Worm (Caenorhabditis elegans) whole organism, young adult: Measurements from ENCODE around the gene F57E7.2.

Experiments
- F22D6.2 ChIP-seq: sonication (generic microtip); optimal IDR thresholded peaks from 2 replicates; lab custom pipeline; 2016; ENCODE audit warnings: mild to moderate bottlenecking, missing genetic modification characterization, missing compliant biosample characterization
- F33H1.4 ChIP-seq: fragments of 200-800 bp; sonication (Bioruptor generic); IDR thresholded peaks from 2 replicates; pipeline ENCODE4 v1.3.6; 2022; ENCODE audit warnings: missing genetic modification reagents, missing genetic modification characterization, missing compliant biosample characterization
- F52B5.7 ChIP-seq: sonication (generic microtip); optimal IDR thresholded peaks from 2 replicates; lab custom pipeline; 2016; ENCODE audit warnings: mild to moderate bottlenecking, missing genetic modification characterization, missing compliant biosample characterization
- F55B11.4 ChIP-seq: sonication (generic microtip); optimal IDR thresholded peaks from 2 replicates; lab custom pipeline; 2016; ENCODE audit warnings: missing compliant biosample characterization, missing genetic modification characterization, borderline replicate concordance; ENCODE audit not compliant: insufficient read depth
- Y53F4B.3 ChIP-seq: fragments of 200-800 bp; sonication (Bioruptor generic); IDR thresholded peaks from 2 replicates; pipeline ENCODE4 v1.3.6; 2022; ENCODE audit warnings: missing genetic modification reagents, missing genetic modification characterization, missing compliant biosample characterization
- gei-17 ChIP-seq: fragments of 200-800 bp; sonication (Bioruptor generic); optimal IDR thresholded peaks from 2 replicates; lab custom pipeline; 2018; ENCODE audit warnings: mild to moderate bottlenecking, missing genetic modification characterization, missing compliant biosample characterization
- pha-4 ChIP-seq: fragments of 150-350 bp; sonication (generic microtip); optimal IDR thresholded peaks from 2 replicates; lab custom pipeline; 2014; ENCODE audit warnings: missing biosample characterization, missing genetic modification reagents, missing genetic modification characterization
- sea-2 ChIP-seq: fragments of 200-800 bp; sonication (Bioruptor generic); IDR thresholded peaks from 2 replicates; pipeline ENCODE4 v1.3.6; 2022; ENCODE audit warnings: missing genetic modification characterization, missing compliant biosample characterization
- snpc-3.4 ChIP-seq: sonication (generic microtip); optimal IDR thresholded peaks from 2 replicates; lab custom pipeline; 2017; ENCODE audit warnings: missing genetic modification characterization, mild to moderate bottlenecking, missing compliant biosample characterization, antibody characterized with exemption, moderate library complexity, missing genotype, missing genetic modification reagents
- snpc-4 ChIP-seq, 5 experiments: fragments of 150-350 bp in 1 of 5; sonication (generic microtip) in 4 of 5; optimal IDR thresholded peaks; 2 replicates each; lab custom pipeline; 2014 to 2018; ENCODE audit warnings: missing genetic modification characterization in 5 of 5, missing biosample characterization in 3 of 5, antibody characterized with exemption in 2 of 5, mild to moderate bottlenecking in 2 of 5, missing compliant biosample characterization in 2 of 5, missing genotype in 2 of 5, moderate library complexity in 2 of 5, missing genetic modification reagents in 1 of 5
- unc-62 ChIP-seq: fragments of 150-350 bp; optimal IDR thresholded peaks from 2 replicates; lab custom pipeline; 2014; ENCODE audit warnings: missing biosample characterization, missing genetic modification reagents, missing genetic modification characterization
- xnd-1 ChIP-seq: sonication (generic microtip); optimal IDR thresholded peaks from 2 replicates; lab custom pipeline; 2016; ENCODE audit warnings: missing genotype, missing genetic modification reagents, missing genetic modification characterization, missing compliant biosample characterization
- zim-3 ChIP-seq: sonication (generic microtip); optimal IDR thresholded peaks from 2 replicates; lab custom pipeline; 2017; ENCODE audit warnings: mild to moderate bottlenecking, missing genetic modification characterization, moderate library complexity, missing compliant biosample characterization
- ztf-26 ChIP-seq: sonication (generic microtip); optimal IDR thresholded peaks from 2 replicates; lab custom pipeline; 2017; ENCODE audit warnings: missing genetic modification characterization, missing compliant biosample characterization

DNA sequence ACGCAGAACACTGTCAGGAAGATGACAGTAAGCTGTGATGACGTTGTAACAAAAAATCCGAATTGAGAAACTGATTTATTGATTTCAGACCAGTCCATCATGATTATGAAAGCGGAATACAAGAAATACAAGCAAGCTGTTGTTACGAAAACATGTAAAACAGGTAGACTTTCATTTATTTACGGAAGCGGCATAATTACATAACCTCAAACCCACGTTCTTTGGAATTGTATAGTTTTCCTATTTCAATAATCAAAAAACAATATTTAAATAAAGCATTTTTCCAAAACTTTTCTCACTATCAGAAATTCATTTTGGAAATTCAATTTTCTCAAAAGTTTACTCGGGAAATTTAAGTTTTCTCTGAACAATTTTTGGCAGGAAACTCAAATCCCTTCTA is 24.2 kb downstream of the F57E7.2 start, which contains the start of gene str-15:
- TF ChIP-seq snpc-3.4 (no peak), gei-17 (GFP tag; lab: Kevin White, UChicago) (no peak), sea-2 (GFP tag; lab: Robert Waterston, UW) (no peak), Y53F4B.3 (GFP tag; lab: Robert Waterston, UW) (no peak), unc-62 (GFP tag; lab: Kevin White, UChicago) (no peak), ztf-26 (tag; lab: Kevin White, UChicago) (no peak), F55B11.4 (tag; lab: Kevin White, UChicago) (no peak), snpc-4 (GFP tag; optimal IDR thresholded peaks at IDR 0.05; lab: Kevin White, UChicago) (no peak), snpc-4 (tag; optimal IDR thresholded peaks at IDR 0.05; lab: Kevin White, UChicago) (no peak), pha-4 (no peak), zim-3 (tag; lab: Kevin White, UChicago) (no peak), F22D6.2 (no peak), F33H1.4 (GFP tag; lab: Robert Waterston, UW) (no peak), F52B5.7 (tag; lab: Kevin White, UChicago) (no peak), xnd-1 (tag; lab: Kevin White, UChicago) (no peak)
